Worm (Caenorhabditis elegans): ENCODE data around the gene ssq-1.

Gene ssq-1

ce11 chrIV:9849624-9850023 lies 2.7 kb upstream of the ssq-1 start, which contains the start of gene K07F5.8:
TSS of gene K07F5.8 (minus strand) at chrIV:9849724.
- TF ChIP-seq eor-1 (tag; optimal IDR thresholded peaks at IDR 0.05) (no peak), egl-27 (tag; optimal IDR thresholded peaks at IDR 0.05) (no peak), nhr-11 (tag; optimal IDR thresholded peaks at IDR 0.05) (no peak), lsy-12 (tag; optimal IDR thresholded peaks at IDR 0.05) (no peak), egl-5 (tag; optimal IDR thresholded peaks at IDR 0.05) (no peak), nhr-67 (tag; optimal IDR thresholded peaks at IDR 0.05) (no peak), fos-1 (tag; optimal IDR thresholded peaks at IDR 0.05) (no peak), nhr-23 (tag; optimal IDR thresholded peaks at IDR 0.05) (no peak), lin-15B (tag; optimal IDR thresholded peaks at IDR 0.05) (no peak), mdl-1 (tag; optimal IDR thresholded peaks at IDR 0.05) (no peak), tbx-2 (tag; optimal IDR thresholded peaks at IDR 0.05) (no peak), snpc-4 (tag; optimal IDR thresholded peaks at IDR 0.05) (no peak), nhr-77 (tag; optimal IDR thresholded peaks at IDR 0.05) (no peak), fkh-2 (tag; optimal IDR thresholded peaks at IDR 0.05) (no peak), unc-39 (tag; optimal IDR thresholded peaks at IDR 0.05) (no peak), elt-2 (tag; optimal IDR thresholded peaks at IDR 0.05) (no peak)

- no peak for TF ChIP-seq ztf-11 (tag; optimal IDR thresholded peaks at IDR 0.05)
- TF ChIP-seq eor-1 (tag; optimal IDR thresholded peaks at IDR 0.05), result no peak
- no peak for TF ChIP-seq unc-62 (GFP tag; optimal IDR thresholded peaks at IDR 0.05)
- TF ChIP-seq elt-3 (tag; optimal IDR thresholded peaks at IDR 0.05), result no peak
- TF ChIP-seq fkh-2 (tag; optimal IDR thresholded peaks at IDR 0.05), result no peak
- no peak for TF ChIP-seq jun-1 (tag; optimal IDR thresholded peaks at IDR 0.05)
- TF ChIP-seq nhr-237 (tag; optimal IDR thresholded peaks at IDR 0.05), result no peak
- no peak for TF ChIP-seq ztf-4 (tag; optimal IDR thresholded peaks at IDR 0.05)
- no peak for TF ChIP-seq R02D3.7 (tag; optimal IDR thresholded peaks at IDR 0.05)
- no peak for TF ChIP-seq nhr-23 (tag; optimal IDR thresholded peaks at IDR 0.05)
- no peak for TF ChIP-seq nhr-77 (tag; optimal IDR thresholded peaks at IDR 0.05)
- no peak for TF ChIP-seq zag-1 (tag; optimal IDR thresholded peaks at IDR 0.05)
Observed at ce11 chrIV:9850931-9851330, 1.4 kb upstream of the ssq-1 start, which contains the start of gene ssp-10. TSS of gene ssp-10 (minus strand) at chrIV:9851031.

- no peak for TF ChIP-seq nhr-25 (tag; optimal IDR thresholded peaks at IDR 0.05)
- TF ChIP-seq eor-1 (tag; optimal IDR thresholded peaks at IDR 0.05), result no peak
- TF ChIP-seq nhr-43 (tag; optimal IDR thresholded peaks at IDR 0.05; ENCODE audit: poor library complexity, severe bottlenecking), result no peak
Observed at ce11 chrIV:9852818-9853466, 592 bp downstream of the ssq-1 start.

- TF ChIP-seq pqm-1 (tag; optimal IDR thresholded peaks at IDR 0.05) (peak; percentile 39), nhr-76 (tag; optimal IDR thresholded peaks at IDR 0.05) (no peak), pha-4 (tag; optimal IDR thresholded peaks at IDR 0.05) (peak; percentile 73), elt-2 (tag; optimal IDR thresholded peaks at IDR 0.05) (peak; percentile 64), nhr-77 (tag; optimal IDR thresholded peaks at IDR 0.05) (no peak)
Observed at ce11 chrIV:9854952-9855351, 2.6 kb downstream of the ssq-1 start.

- TF ChIP-seq elt-3 (tag; optimal IDR thresholded peaks at IDR 0.05) (no peak), R02D3.7 (tag; optimal IDR thresholded peaks at IDR 0.05) (no peak), nhr-12 (tag; optimal IDR thresholded peaks at IDR 0.05) (no peak), elt-2 (tag; optimal IDR thresholded peaks at IDR 0.05) (no peak)
Observed at ce11 chrIV:9855712-9856111, 3.4 kb downstream of the ssq-1 start, which contains the start of gene K07F5.12. TSS of gene K07F5.12 (plus strand) at chrIV:9856012.

ce11 chrIV:9857952-9858488 lies 5.7 kb downstream of the ssq-1 start, which contains the start of gene npp-1:
TSS of gene npp-1 (plus strand) at chrIV:9858488.
- no peak for TF ChIP-seq fkh-2 (tag; optimal IDR thresholded peaks at IDR 0.05)
- no peak for TF ChIP-seq nhr-43 (tag; optimal IDR thresholded peaks at IDR 0.05; ENCODE audit: poor library complexity, severe bottlenecking)
- no peak for TF ChIP-seq jun-1 (tag; optimal IDR thresholded peaks at IDR 0.05)
- peak; percentile 20 for TF ChIP-seq nhr-25 (tag; optimal IDR thresholded peaks at IDR 0.05)
- TF ChIP-seq nhr-28 (tag; optimal IDR thresholded peaks at IDR 0.05), result no peak
- no peak for TF ChIP-seq lsy-12 (tag; optimal IDR thresholded peaks at IDR 0.05)
- TF ChIP-seq nhr-23 (tag; optimal IDR thresholded peaks at IDR 0.05), result no peak
- TF ChIP-seq lin-15B (tag; optimal IDR thresholded peaks at IDR 0.05), result peak; percentile 59
- TF ChIP-seq hmg-11 (tag; optimal IDR thresholded peaks at IDR 0.05), result no peak
- no peak for TF ChIP-seq daf-12 (tag; optimal IDR thresholded peaks at IDR 0.05)
- TF ChIP-seq elt-2 (tag; optimal IDR thresholded peaks at IDR 0.05), result peak; percentile 20
- TF ChIP-seq mml-1 (tag; optimal IDR thresholded peaks at IDR 0.05), result no peak
- peak; percentile 82 for TF ChIP-seq pha-4 (tag; optimal IDR thresholded peaks at IDR 0.05)
- TF ChIP-seq pqm-1 (tag; optimal IDR thresholded peaks at IDR 0.05), result peak; percentile 0
- no peak for TF ChIP-seq fos-1 (tag; optimal IDR thresholded peaks at IDR 0.05)
- TF ChIP-seq ztf-11 (tag; optimal IDR thresholded peaks at IDR 0.05), result no peak
- TF ChIP-seq mdl-1 (tag; optimal IDR thresholded peaks at IDR 0.05), result no peak
- TF ChIP-seq snpc-4 (tag; optimal IDR thresholded peaks at IDR 0.05), result no peak
- TF ChIP-seq ceh-28 (tag; optimal IDR thresholded peaks at IDR 0.05), result no peak
- peak; percentile 50 for TF ChIP-seq nfya-1 (tag; optimal IDR thresholded peaks at IDR 0.05; ENCODE audit: insufficient read depth)
- TF ChIP-seq zag-1 (tag; optimal IDR thresholded peaks at IDR 0.05), result no peak
- TF ChIP-seq nhr-77 (tag; optimal IDR thresholded peaks at IDR 0.05), result no peak
